Fruit fly (Drosophila melanogaster) whole organism, embryonic: ENCODE results near the gene vkg.

Source experiments
- BEAF-32 ChIP-seq: fragments of 200-800 bp; sonication (Bioruptor generic); optimal IDR thresholded peaks from 3 replicates; lab custom pipeline; 2017; ENCODE audit warnings: missing biosample characterization, missing genetic modification characterization, mild to moderate bottlenecking, moderate library complexity, missing genetic modification reagents
- Bgb ChIP-seq: fragments of 200-800 bp; sonication (Bioruptor generic); IDR thresholded peaks from 2 replicates; pipeline ENCODE4 v1.3.6; 2022; ENCODE audit warnings: missing biosample characterization, missing genetic modification characterization; ENCODE audit not compliant: partially characterized antibody
- CG10979 ChIP-seq: fragments of 200-800 bp; sonication (Bioruptor generic); optimal IDR thresholded peaks from 2 replicates; lab custom pipeline; 2018; ENCODE audit warnings: missing biosample characterization, mild to moderate bottlenecking, missing genetic modification characterization, moderate library complexity
- CG11696 ChIP-seq: fragments of 200-800 bp; sonication (Bioruptor generic); IDR thresholded peaks from 2 replicates; pipeline ENCODE4 v1.3.6; 2022; ENCODE audit warnings: missing biosample characterization, missing genetic modification characterization
- CG12942 ChIP-seq: fragments of 200-800 bp; sonication (Bioruptor generic); optimal IDR thresholded peaks from 3 replicates; lab custom pipeline; 2016; ENCODE audit warnings: missing biosample characterization, missing genetic modification characterization
- CG14860 ChIP-seq: fragments of 200-800 bp; sonication (Bioruptor generic); IDR thresholded peaks from 3 replicates; pipeline ENCODE4 v1.3.6; 2022; ENCODE audit warnings: missing biosample characterization, missing genetic modification characterization; ENCODE audit not compliant: partially characterized antibody
- CG15011 ChIP-seq: fragments of 200-800 bp; sonication (Bioruptor generic); optimal IDR thresholded peaks from 3 replicates; lab custom pipeline; 2018; ENCODE audit warnings: missing biosample characterization, mild to moderate bottlenecking, missing genetic modification characterization
- CG15073 ChIP-seq: fragments of 200-800 bp; sonication (Bioruptor generic); optimal IDR thresholded peaks from 2 replicates; lab custom pipeline; 2016; ENCODE audit warnings: missing biosample characterization, missing genetic modification characterization
- CG17829 ChIP-seq: fragments of 200-800 bp; optimal IDR thresholded peaks from 2 replicates; lab custom pipeline; 2019; ENCODE audit warnings: missing biosample characterization, mild to moderate bottlenecking, missing genetic modification characterization, moderate library complexity
- CG2116 ChIP-seq: fragments of 200-800 bp; sonication (Bioruptor generic); optimal IDR thresholded peaks from 3 replicates; lab custom pipeline; 2018; ENCODE audit warnings: missing biosample characterization, mild to moderate bottlenecking, missing genetic modification characterization
- CG32772 ChIP-seq: fragments of 200-800 bp; sonication (Bioruptor generic); IDR thresholded peaks from 2 replicates; pipeline ENCODE4 v1.3.6; 2022; ENCODE audit warnings: missing biosample characterization, missing genetic modification characterization
- CG3726 ChIP-seq: fragments of 200-800 bp; sonication (Bioruptor generic); IDR thresholded peaks from 3 replicates; pipeline ENCODE4, ENCODE4 v1.3.6; 2022; ENCODE audit warnings: missing biosample characterization, missing genetic modification characterization
- CG4820 ChIP-seq: fragments of 200-800 bp; sonication (Bioruptor generic); optimal IDR thresholded peaks from 3 replicates; lab custom pipeline; 2016; ENCODE audit warnings: missing biosample characterization, missing genetic modification characterization
- CG5180 ChIP-seq: fragments of 200-800 bp; sonication (Bioruptor generic); optimal IDR thresholded peaks from 3 replicates; lab custom pipeline; 2017; ENCODE audit warnings: missing biosample characterization, missing genetic modification characterization, mild to moderate bottlenecking, moderate library complexity, missing genetic modification reagents
- CG6813 ChIP-seq: fragments of 200-800 bp; sonication (Bioruptor generic); optimal IDR thresholded peaks from 2 replicates; lab custom pipeline; 2017; ENCODE audit warnings: missing biosample characterization, missing genetic modification characterization, mild to moderate bottlenecking, moderate library complexity, missing genetic modification reagents
- CG7987 ChIP-seq: fragments of 200-800 bp; sonication (Bioruptor generic); optimal IDR thresholded peaks from 2 replicates; lab custom pipeline; 2018; ENCODE audit warnings: missing biosample characterization, mild to moderate bottlenecking, missing genetic modification characterization, moderate library complexity
- CG8290 ChIP-seq, 3 experiments: fragments of 200-800 bp; sonication (Bioruptor generic); optimal IDR thresholded peaks; 2 replicates each; lab custom pipeline; 2016 to 2019; ENCODE audit warnings: missing biosample characterization in 3 of 3, missing genetic modification characterization in 3 of 3, mild to moderate bottlenecking in 2 of 3, moderate library complexity in 1 of 3
- CG9215 ChIP-seq: fragments of 200-800 bp; sonication (Bioruptor generic); IDR thresholded peaks from 2 replicates; pipeline ENCODE4 v1.3.6; 2022; ENCODE audit warnings: missing biosample characterization, missing genetic modification characterization
- Dll ChIP-seq: fragments of 200-800 bp; sonication (Bioruptor generic); IDR thresholded peaks from 4 replicates; pipeline ENCODE4 v1.3.6; 2022; ENCODE audit warnings: missing biosample characterization, missing genetic modification characterization; ENCODE audit not compliant: partially characterized antibody
- Dp ChIP-seq: fragments of 200-800 bp; sonication (Bioruptor generic); optimal IDR thresholded peaks from 2 replicates; lab custom pipeline; 2018; ENCODE audit warnings: missing biosample characterization, mild to moderate bottlenecking, missing genetic modification characterization, moderate library complexity
- Ets97D ChIP-seq: fragments of 200-800 bp; sonication (Bioruptor generic); optimal IDR thresholded peaks from 3 replicates; lab custom pipeline; 2016; ENCODE audit warnings: missing biosample characterization, missing genetic modification characterization
- Fer3 ChIP-seq: fragments of 200-800 bp; sonication (Bioruptor generic); optimal IDR thresholded peaks from 2 replicates; lab custom pipeline; 2018; ENCODE audit warnings: missing biosample characterization, mild to moderate bottlenecking, missing genetic modification characterization, moderate library complexity
- HLH4C ChIP-seq: fragments of 200-800 bp; sonication (Bioruptor generic); IDR thresholded peaks from 3 replicates; pipeline ENCODE4 v1.3.6; 2022; ENCODE audit warnings: missing biosample characterization, missing genetic modification characterization; ENCODE audit not compliant: partially characterized antibody
- MBD-R2 ChIP-seq: fragments of 200-800 bp; sonication (Bioruptor generic); IDR thresholded peaks from 2 replicates; pipeline ENCODE4 v1.3.6; 2022; ENCODE audit warnings: missing biosample characterization, missing genetic modification characterization
- Med ChIP-seq: fragments of 200-800 bp; sonication (Bioruptor generic); peaks from one replicate; lab custom pipeline; 2016; ENCODE audit warnings: missing biosample characterization, missing genetic modification characterization, mild to moderate bottlenecking, inconsistent platforms, moderate library complexity
- Nf-YA ChIP-seq: fragments of 200-800 bp; sonication (Bioruptor generic); IDR thresholded peaks from 2 replicates; pipeline ENCODE4 v1.3.6; 2022; ENCODE audit warnings: missing biosample characterization, missing genetic modification characterization
- Oli ChIP-seq: fragments of 200-800 bp; sonication (Bioruptor generic); optimal IDR thresholded peaks from 2 replicates; lab custom pipeline; 2018; ENCODE audit warnings: missing biosample characterization, mild to moderate bottlenecking, missing genetic modification characterization, moderate library complexity
- Scr ChIP-seq: fragments of 200-800 bp; sonication (Bioruptor generic); IDR thresholded peaks from 2 replicates; pipeline ENCODE4 v1.3.6; 2022; ENCODE audit warnings: missing biosample characterization, missing genetic modification characterization; ENCODE audit not compliant: partially characterized antibody
- Side ChIP-seq: fragments of 200-800 bp; sonication (Bioruptor generic); optimal IDR thresholded peaks from 2 replicates; lab custom pipeline; 2016; ENCODE audit warnings: missing biosample characterization, missing genetic modification characterization
- Ssrp ChIP-seq: fragments of 200-800 bp; sonication (Bioruptor generic); optimal IDR thresholded peaks from 2 replicates; lab custom pipeline; 2018; ENCODE audit warnings: missing biosample characterization, mild to moderate bottlenecking, missing genetic modification characterization, moderate library complexity
- Xrp1 ChIP-seq: fragments of 200-800 bp; sonication (Bioruptor generic); IDR thresholded peaks from 2 replicates; pipeline ENCODE4 v1.3.6; 2022; ENCODE audit warnings: missing biosample characterization, missing genetic modification characterization
- ac ChIP-seq: fragments of 200-800 bp; sonication (Bioruptor generic); optimal IDR thresholded peaks from 3 replicates; lab custom pipeline; 2017; ENCODE audit warnings: missing biosample characterization, mild to moderate bottlenecking, missing genetic modification characterization
- amos ChIP-seq: fragments of 200-800 bp; sonication (Bioruptor generic); IDR thresholded peaks from 2 replicates; pipeline ENCODE4 v1.3.6; 2022; ENCODE audit warnings: missing biosample characterization, missing genetic modification characterization; ENCODE audit not compliant: partially characterized antibody
- ara ChIP-seq: fragments of 200-800 bp; sonication (Bioruptor generic); IDR thresholded peaks from 2 replicates; pipeline ENCODE4 v1.3.6; 2022; ENCODE audit warnings: missing biosample characterization, missing genetic modification characterization
- bsh ChIP-seq, 2 experiments: fragments of 200-800 bp; sonication (Bioruptor generic); optimal IDR thresholded peaks; 2 replicates each; lab custom pipeline; 2017 to 2018; ENCODE audit warnings: mild to moderate bottlenecking in 2 of 2, missing biosample characterization in 2 of 2, missing genetic modification characterization in 2 of 2, moderate library complexity in 1 of 2
- chif ChIP-seq, 2 experiments: fragments of 200-800 bp; sonication (Bioruptor generic); optimal IDR thresholded peaks; 3 replicates each; lab custom pipeline; 2016; ENCODE audit warnings: missing biosample characterization in 2 of 2, missing genetic modification characterization in 2 of 2
- knrl ChIP-seq: fragments of 200-800 bp; sonication (Bioruptor generic); IDR thresholded peaks from 3 replicates; pipeline ENCODE4 v1.3.6; 2022; ENCODE audit warnings: missing biosample characterization, missing genetic modification characterization; ENCODE audit not compliant: partially characterized antibody
- onecut ChIP-seq: fragments of 200-800 bp; sonication (Bioruptor generic); IDR thresholded peaks from 2 replicates; pipeline ENCODE4 v1.3.6; 2022; ENCODE audit warnings: missing biosample characterization, missing genetic modification characterization
- phol ChIP-seq: fragments of 200-800 bp; sonication (Bioruptor generic); optimal IDR thresholded peaks from 3 replicates; lab custom pipeline; 2018; ENCODE audit warnings: missing biosample characterization, mild to moderate bottlenecking, missing genetic modification characterization, moderate library complexity
- pzg ChIP-seq: fragments of 200-800 bp; sonication (Bioruptor generic); optimal IDR thresholded peaks from 3 replicates; lab custom pipeline; 2018; ENCODE audit warnings: missing biosample characterization, mild to moderate bottlenecking, missing genetic modification characterization, moderate library complexity
- row ChIP-seq: fragments of 200-800 bp; sonication (Bioruptor generic); IDR thresholded peaks from 3 replicates; pipeline ENCODE4 v1.3.6; 2022; ENCODE audit warnings: missing biosample characterization, missing genetic modification characterization
- run ChIP-seq: fragments of 200-800 bp; sonication (Bioruptor generic); optimal IDR thresholded peaks from 3 replicates; lab custom pipeline; 2018; ENCODE audit warnings: missing biosample characterization, mild to moderate bottlenecking, missing genetic modification characterization
- slbo ChIP-seq: fragments of 200-800 bp; sonication (Bioruptor generic); IDR thresholded peaks from 2 replicates; pipeline ENCODE4 v1.3.6; 2022; ENCODE audit warnings: missing biosample characterization, missing genetic modification characterization
- sob ChIP-seq: fragments of 200-800 bp; sonication (Bioruptor generic); IDR thresholded peaks from 2 replicates; pipeline ENCODE4 v1.3.6; 2022; ENCODE audit warnings: missing biosample characterization, missing genetic modification characterization
- ssp ChIP-seq: fragments of 200-800 bp; sonication (Bioruptor generic); IDR thresholded peaks from 2 replicates; pipeline ENCODE4 v1.3.6; 2022; ENCODE audit warnings: missing biosample characterization, missing genetic modification characterization
- unc-4 ChIP-seq: fragments of 200-800 bp; sonication (Bioruptor generic); IDR thresholded peaks from 2 replicates; pipeline ENCODE4 v1.3.6; 2022; ENCODE audit warnings: missing biosample characterization, missing genetic modification characterization; ENCODE audit not compliant: partially characterized antibody
- vnd ChIP-seq: fragments of 200-800 bp; sonication (Bioruptor generic); IDR thresholded peaks from 3 replicates; pipeline ENCODE4 v1.3.6; 2022; ENCODE audit warnings: missing biosample characterization, missing genetic modification characterization; ENCODE audit not compliant: partially characterized antibody

vkg gene

dm6 chr2L:5058094-5058493, 30.1 kb upstream of the vkg start, which contains the start of gene Nepl3 (continued):
- TF ChIP-seq Dll (peak; percentile 69), Scr (GFP tag; lab: Robert Waterston, UW) (peak; percentile 69), BEAF-32 (GFP tag; lab: Kevin White, UChicago) (peak; percentile 65), HLH4C (GFP tag; lab: Robert Waterston, UW) (peak; percentile 44; the same call in 1 of the 3 replicates), vnd (GFP tag; lab: Robert Waterston, UW) (peak; percentile 44; the same call in 1 of the 3 replicates), Xrp1 (GFP tag; lab: Robert Waterston, UW) (no peak), MBD-R2 (GFP tag; lab: Robert Waterston, UW) (peak; percentile 53), Bgb (peak; percentile 47; the same call in 1 of the 2 replicates), amos (GFP tag; lab: Robert Waterston, UW) (peak; percentile 51; the same call in 1 of the 2 replicates), row (peak; percentile 37; the same call in 2 of the 3 replicates), CG17829 (tag; lab: Kevin White, UChicago) (no peak), ara (GFP tag; lab: Robert Waterston, UW) (no peak), slbo (GFP tag; lab: Robert Waterston, UW) (no peak), knrl (peak; percentile 22; the same call in 1 of the 3 replicates), Fer3 (no peak), unc-4 (GFP tag; lab: Robert Waterston, UW) (peak; percentile 69), pzg (peak; percentile 28), Dp (GFP tag; lab: Kevin White, UChicago) (peak; percentile 41), CG15011 (GFP tag; lab: Kevin White, UChicago) (no peak)

- TF ChIP-seq chif (GFP tag; optimal IDR thresholded peaks at IDR 0.05; lab: Kevin White, UChicago) (no peak), Med (peak; percentile 61), CG11696 (GFP tag; lab: Robert Waterston, UW) (no peak), phol (tag; lab: Kevin White, UChicago) (peak; percentile 96)
These were observed 27.5 kb upstream of the vkg start for dm6 chr2L:5055528-5055927.

- no peak for TF ChIP-seq CG8290 (GFP tag; optimal IDR thresholded peaks at IDR 0.05; lab: Kevin White, UChicago)
- peak in 1 of 2 experiments; percentile 75 for TF ChIP-seq CG8290 (tag; optimal IDR thresholded peaks at IDR 0.05; lab: Kevin White, UChicago)
- peak; percentile 81 for TF ChIP-seq Ets97D (GFP tag; lab: Kevin White, UChicago)
- no peak for TF ChIP-seq CG6813 (GFP tag; lab: Kevin White, UChicago)
- TF ChIP-seq HLH4C (GFP tag; lab: Robert Waterston, UW): peak; percentile 79
- no peak for TF ChIP-seq ac
- no peak for TF ChIP-seq CG12942
- TF ChIP-seq CG3726 (GFP tag; lab: Robert Waterston, UW): no peak
- peak; percentile 90 for TF ChIP-seq CG2116 (GFP tag; lab: Kevin White, UChicago)
- no peak for TF ChIP-seq CG10979 (tag; lab: Kevin White, UChicago)
- peak; percentile 90 for TF ChIP-seq CG4820 (GFP tag; lab: Kevin White, UChicago)
- no peak for TF ChIP-seq CG15073 (GFP tag; lab: Kevin White, UChicago)
- no peak for TF ChIP-seq Nf-YA
- TF ChIP-seq Ssrp (tag; lab: Kevin White, UChicago): no peak
- no peak for TF ChIP-seq onecut (GFP tag; lab: Robert Waterston, UW)
- no peak for TF ChIP-seq CG9215
- no peak for TF ChIP-seq run (tag; lab: Kevin White, UChicago)
- TF ChIP-seq ssp (GFP tag; lab: Robert Waterston, UW): peak; percentile 74
- TF ChIP-seq CG32772 (GFP tag; lab: Robert Waterston, UW): no peak
- no peak for TF ChIP-seq CG5180 (GFP tag; lab: Kevin White, UChicago)
- TF ChIP-seq bsh (GFP tag; optimal IDR thresholded peaks at IDR 0.05; lab: Kevin White, UChicago): no peak
- peak; percentile 27 for TF ChIP-seq CG7987 (GFP tag; lab: Kevin White, UChicago)
- peak; percentile 58; the same call in 2 of the 3 replicates for TF ChIP-seq CG14860 (GFP tag; lab: Robert Waterston, UW)
- no peak for TF ChIP-seq Oli (tag; lab: Kevin White, UChicago)
- TF ChIP-seq Side: no peak
- 0 out of 2 replicates have a peak, but pooled peaks have one; percentile 22 for TF ChIP-seq sob (GFP tag; lab: Robert Waterston, UW)
These were observed 27.0 kb upstream of the vkg start, which contains the start of the genes CG14036 and His3.3A for dm6 chr2L:5054953-5055352. Gene CG14036, minus strand, starts transcription at chr2L:5055016. Gene His3.3A, plus strand, starts transcription at chr2L:5055058.
